Fruit fly (Drosophila melanogaster) Kc167 (cell line): Measurements from ENCODE around the gene tral.

Experiments used
- Myc ChIP-seq: fragments of >200 bp; optimal IDR thresholded peaks from 2 replicates; lab custom pipeline; 2017; ENCODE audit warnings: missing external identifiers
- Sin3A ChIP-seq: fragments of >200 bp; optimal IDR thresholded peaks from 2 replicates; lab custom pipeline; 2018; ENCODE audit warnings: missing external identifiers
- h ChIP-seq: fragments of >200 bp; optimal IDR thresholded peaks from 3 replicates; lab custom pipeline; 2018; ENCODE audit warnings: missing external identifiers
- insv ChIP-seq: fragments of >200 bp; optimal IDR thresholded peaks from 3 replicates; lab custom pipeline; 2018; ENCODE audit warnings: missing external identifiers
- psq ChIP-seq: fragments of >200 bp; optimal IDR thresholded peaks from 2 replicates; lab custom pipeline; 2017; ENCODE audit warnings: missing external identifiers
- ttk ChIP-seq: sonication (Bioruptor generic); optimal IDR thresholded peaks from 2 replicates; lab custom pipeline; 2017; ENCODE audit warnings: missing external identifiers

The tral gene

dm6 chr3L:12490418-12491035 lies 24.3 kb upstream of the tral start, which contains the start of gene CG10660:
Gene CG10660, minus strand, starts transcription at chr3L:12490676.
- TF ChIP-seq psq, result no peak
- TF ChIP-seq ttk (lab: Kevin White, UChicago), result no peak
- TF ChIP-seq h, result no peak
- no peak for TF ChIP-seq Myc (lab: Kevin White, UChicago)
- TF ChIP-seq insv (lab: Kevin White, UChicago), result no peak
- TF ChIP-seq Sin3A (lab: Kevin White, UChicago), result no peak

dm6 chr3L:12494273-12494672 lies 20.6 kb upstream of the tral start:
- TF ChIP-seq Myc (lab: Kevin White, UChicago), result no peak
- no peak for TF ChIP-seq h
- no peak for TF ChIP-seq Sin3A (lab: Kevin White, UChicago)
- no peak for TF ChIP-seq insv (lab: Kevin White, UChicago)
- TF ChIP-seq psq, result no peak
- no peak for TF ChIP-seq ttk (lab: Kevin White, UChicago)

- TF ChIP-seq psq (no peak), h (no peak), Sin3A (lab: Kevin White, UChicago) (no peak), insv (lab: Kevin White, UChicago) (no peak), ttk (lab: Kevin White, UChicago) (no peak), Myc (lab: Kevin White, UChicago) (no peak)
Measured at dm6 chr3L:12495312-12495725, 19.5 kb upstream of the tral start.

dm6 chr3L:12496428-12497344 lies 18.2 kb upstream of the tral start, which contains the start of gene CG10657:
Gene CG10657, minus strand, starts transcription at chr3L:12497216.
- TF ChIP-seq h, result no peak
- TF ChIP-seq Myc (lab: Kevin White, UChicago), result no peak
- no peak for TF ChIP-seq psq
- TF ChIP-seq insv (lab: Kevin White, UChicago), result no peak
- TF ChIP-seq Sin3A (lab: Kevin White, UChicago), result no peak
- TF ChIP-seq ttk (lab: Kevin White, UChicago), result no peak

dm6 chr3L:12501249-12501648 lies 13.6 kb upstream of the tral start, which contains the start of the genes CG10638 and CG10681:
Gene CG10638, minus strand, starts transcription at chr3L:12501311.
Gene CG10681, plus strand, starts transcription at chr3L:12501513.
- TF ChIP-seq Sin3A (lab: Kevin White, UChicago) (no peak), insv (lab: Kevin White, UChicago) (no peak), ttk (lab: Kevin White, UChicago) (no peak), h (no peak)

- TF ChIP-seq Sin3A (lab: Kevin White, UChicago) (no peak), Myc (lab: Kevin White, UChicago) (no peak), insv (lab: Kevin White, UChicago) (no peak), h (no peak), ttk (lab: Kevin White, UChicago) (no peak), psq (no peak)
Measured at dm6 chr3L:12503865-12504650, 10.8 kb upstream of the tral start, which contains the start of the genes CG10646 and vih. Gene CG10646, minus strand, starts transcription at chr3L:12503894. Gene vih, plus strand, starts transcription at chr3L:12504292.

dm6 chr3L:12505990-12506389 lies 8.9 kb upstream of the tral start:
- TF ChIP-seq psq (no peak), h (no peak), insv (lab: Kevin White, UChicago) (no peak), Sin3A (lab: Kevin White, UChicago) (no peak), Myc (lab: Kevin White, UChicago) (no peak)

dm6 chr3L:12506963-12507552 lies 7.8 kb upstream of the tral start:
- TF ChIP-seq ttk (lab: Kevin White, UChicago), result no peak
- no peak for TF ChIP-seq insv (lab: Kevin White, UChicago)
- TF ChIP-seq h, result no peak
- no peak for TF ChIP-seq psq
- TF ChIP-seq Myc (lab: Kevin White, UChicago), result no peak
- TF ChIP-seq Sin3A (lab: Kevin White, UChicago), result no peak

- TF ChIP-seq insv (lab: Kevin White, UChicago), result no peak
- no peak for TF ChIP-seq h
- no peak for TF ChIP-seq Myc (lab: Kevin White, UChicago)
- no peak for TF ChIP-seq psq
- TF ChIP-seq Sin3A (lab: Kevin White, UChicago), result no peak
- TF ChIP-seq ttk (lab: Kevin White, UChicago), result no peak
Measured at dm6 chr3L:12507571-12507970, 7.3 kb upstream of the tral start, which contains the start of gene CG10654. Gene CG10654, minus strand, starts transcription at chr3L:12507840.

- no peak for TF ChIP-seq ttk (lab: Kevin White, UChicago)
- no peak for TF ChIP-seq insv (lab: Kevin White, UChicago)
- TF ChIP-seq h, result no peak
- no peak for TF ChIP-seq psq
- no peak for TF ChIP-seq Myc (lab: Kevin White, UChicago)
- TF ChIP-seq Sin3A (lab: Kevin White, UChicago), result no peak
Measured at dm6 chr3L:12515691-12516455, 1.0 kb downstream of the tral start.
